Worm (Caenorhabditis elegans): ENCODE data around the gene vab-8.

vab-8 gene

ce11 chrV:12258922-12259321, 45.8 kb downstream of the vab-8 start, which contains the start of gene ugt-56:
Gene ugt-56, plus strand, starts transcription at chrV:12258982.
- no peak for TF ChIP-seq ztf-4 (tag; optimal IDR thresholded peaks at IDR 0.05)
- TF ChIP-seq nhr-6 (tag; optimal IDR thresholded peaks at IDR 0.05): no peak
- no peak for TF ChIP-seq elt-3 (tag; optimal IDR thresholded peaks at IDR 0.05)
- no peak for TF ChIP-seq ZK546.5 (tag; optimal IDR thresholded peaks at IDR 0.05)
- no peak for TF ChIP-seq mbf-1 (tag; optimal IDR thresholded peaks at IDR 0.05)
- TF ChIP-seq egl-27 (tag; optimal IDR thresholded peaks at IDR 0.05): no peak
- no peak for TF ChIP-seq elt-1 (tag; optimal IDR thresholded peaks at IDR 0.05)
- TF ChIP-seq ztf-1 (GFP tag; conservative IDR thresholded peaks at IDR 0.05): no peak
- no peak for TF ChIP-seq F13H6.1 (tag; optimal IDR thresholded peaks at IDR 0.05)
- TF ChIP-seq snpc-4 (tag; optimal IDR thresholded peaks at IDR 0.05): no peak
- no peak for TF ChIP-seq R02D3.7 (tag; optimal IDR thresholded peaks at IDR 0.05)
- no peak for TF ChIP-seq nhr-12 (tag; optimal IDR thresholded peaks at IDR 0.05)
- TF ChIP-seq lin-11 (tag; optimal IDR thresholded peaks at IDR 0.05): no peak

ce11 chrV:12261377-12261776, 48.2 kb downstream of the vab-8 start, which contains the start of gene tbb-6:
Gene tbb-6, plus strand, starts transcription at chrV:12261531.
- TF ChIP-seq F13H6.1 (tag; optimal IDR thresholded peaks at IDR 0.05) (no peak), mdl-1 (tag; optimal IDR thresholded peaks at IDR 0.05) (no peak), ztf-11 (tag; optimal IDR thresholded peaks at IDR 0.05) (no peak), nhr-11 (tag; optimal IDR thresholded peaks at IDR 0.05) (no peak), nhr-12 (tag; optimal IDR thresholded peaks at IDR 0.05) (no peak), lin-11 (tag; optimal IDR thresholded peaks at IDR 0.05) (no peak), alr-1 (tag; optimal IDR thresholded peaks at IDR 0.05) (no peak), C34F6.9 (tag; optimal IDR thresholded peaks at IDR 0.05) (peak; percentile 34)

DNA sequence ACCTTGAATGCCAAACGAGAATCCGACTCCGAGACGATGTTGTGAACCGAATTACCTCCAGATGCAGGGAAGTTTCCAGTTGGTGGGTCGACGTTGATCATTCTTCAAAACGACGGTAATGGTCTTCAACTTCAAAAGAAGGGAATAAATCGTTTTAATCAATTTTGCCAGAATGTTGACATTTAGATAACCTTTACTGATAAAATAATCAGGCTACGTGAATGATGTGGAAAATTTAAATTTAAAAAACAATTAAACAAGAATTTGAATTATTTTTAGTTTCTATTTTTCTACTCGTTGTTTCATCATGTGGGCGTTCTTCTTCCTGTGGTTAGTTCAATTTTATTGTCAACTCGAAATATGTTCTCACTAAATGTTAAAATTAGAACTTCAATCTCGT, 50.6 kb downstream of the vab-8 start, which contains the start of gene ssp-35:
Gene ssp-35 (minus strand): TSS at position 101 of the 400 bp plus-strand sequence.
- TF ChIP-seq aly-2 (tag; optimal IDR thresholded peaks at IDR 0.05): no peak
- TF ChIP-seq sma-3 (GFP tag; optimal IDR thresholded peaks at IDR 0.05): no peak
- no peak for TF ChIP-seq nhr-25 (tag; optimal IDR thresholded peaks at IDR 0.05)
- no peak for TF ChIP-seq blmp-1 (tag; optimal IDR thresholded peaks at IDR 0.05; ENCODE audit: insufficient read depth)
- no peak for TF ChIP-seq elt-3 (tag; optimal IDR thresholded peaks at IDR 0.05)
- no peak for TF ChIP-seq lin-13 (GFP tag; optimal IDR thresholded peaks at IDR 0.05)
- no peak for TF ChIP-seq ztf-1 (GFP tag; conservative IDR thresholded peaks at IDR 0.05)

- TF ChIP-seq sma-9 (GFP tag; optimal IDR thresholded peaks at IDR 0.05) (peak; percentile 38), sma-9 (tag; optimal IDR thresholded peaks at IDR 0.05) (no peak), nhr-129 (tag; optimal IDR thresholded peaks at IDR 0.05) (peak; percentile 45), mab-5 (tag; optimal IDR thresholded peaks at IDR 0.05) (no peak)
These were observed 56.2 kb downstream of the vab-8 start, which contains the start of gene twk-24 for ce11 chrV:12269272-12269767. Gene twk-24, minus strand, starts transcription at chrV:12269322.

DNA sequence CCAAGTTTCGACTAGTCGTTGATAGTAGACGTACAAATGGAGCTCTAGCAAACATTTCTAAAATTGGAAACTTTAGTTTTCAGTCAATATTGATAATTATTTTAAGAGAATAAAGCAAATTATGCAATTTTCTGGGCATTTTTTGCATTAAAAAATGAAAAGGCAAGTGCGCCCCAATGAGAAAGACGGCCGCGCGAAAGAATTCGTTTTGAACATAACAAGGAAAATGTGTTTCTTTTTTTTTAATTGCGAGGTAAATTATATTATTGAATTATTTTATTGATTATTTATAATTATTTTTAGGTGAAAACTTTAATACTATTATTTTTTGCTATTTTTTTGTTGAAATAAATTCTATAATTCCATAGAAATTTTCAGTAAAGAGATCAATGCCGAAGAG, 58.4 kb downstream of the vab-8 start, which contains the start of the genes tsfm-1 and capg-2:
Gene tsfm-1 (minus strand): TSS at position 57 of the 400 bp plus-strand sequence.
Gene capg-2 (plus strand): TSS at position 379 of the 400 bp plus-strand sequence.
- TF ChIP-seq C34F6.9 (tag; optimal IDR thresholded peaks at IDR 0.05): peak; percentile 25
- no peak for TF ChIP-seq blmp-1 (tag; optimal IDR thresholded peaks at IDR 0.05; ENCODE audit: insufficient read depth)
- TF ChIP-seq ama-1 (optimal IDR thresholded peaks at IDR 0.05): no peak
- no peak for TF ChIP-seq unc-62 (GFP tag; optimal IDR thresholded peaks at IDR 0.05)
- no peak for TF ChIP-seq mbf-1 (tag; optimal IDR thresholded peaks at IDR 0.05)
- TF ChIP-seq lsy-2 (tag; optimal IDR thresholded peaks at IDR 0.05): peak in 1 of 2 experiments; percentile 22
